Fruit fly (Drosophila melanogaster) whole organism, pupa: ENCODE measurements around the gene CG6885.

Experiments
- CG10348 ChIP-seq: fragments of 200-800 bp; sonication (Bioruptor generic); IDR thresholded peaks from 2 replicates; pipeline ENCODE4 v1.3.6; 2022; ENCODE audit warnings: missing biosample characterization, missing genetic modification characterization
- CG12605 ChIP-seq: fragments of 200-800 bp; sonication (Bioruptor generic); IDR thresholded peaks from 2 replicates; pipeline ENCODE4 v1.3.6; 2022; ENCODE audit warnings: missing biosample characterization, missing genetic modification characterization
- CG13204 ChIP-seq: fragments of 200-800 bp; sonication (Bioruptor generic); optimal IDR thresholded peaks from 2 replicates; lab custom pipeline; 2018; ENCODE audit warnings: missing biosample characterization, mild to moderate bottlenecking, missing genetic modification characterization, moderate library complexity
- CG17806 ChIP-seq: fragments of 200-800 bp; sonication (Bioruptor generic); optimal IDR thresholded peaks from 2 replicates; lab custom pipeline; 2018; ENCODE audit warnings: missing biosample characterization, mild to moderate bottlenecking, missing genetic modification characterization, moderate library complexity
- CG4496 ChIP-seq: fragments of 200-800 bp; sonication (Bioruptor generic); IDR thresholded peaks from 3 replicates; pipeline ENCODE4 v1.3.6; 2022; ENCODE audit warnings: missing biosample characterization, missing genetic modification characterization
- CG9948 ChIP-seq: fragments of 200-800 bp; sonication (Bioruptor generic); optimal IDR thresholded peaks from 2 replicates; lab custom pipeline; 2018; ENCODE audit warnings: missing biosample characterization, mild to moderate bottlenecking, missing genetic modification characterization, moderate library complexity
- Ets98B ChIP-seq: fragments of 200-800 bp; sonication (Bioruptor generic); IDR thresholded peaks from 2 replicates; pipeline ENCODE4 v1.3.6; 2022; ENCODE audit warnings: missing biosample characterization, missing genetic modification characterization
- gl ChIP-seq: fragments of 200-800 bp; sonication (Bioruptor generic); optimal IDR thresholded peaks from 2 replicates; lab custom pipeline; 2018; ENCODE audit warnings: missing biosample characterization, mild to moderate bottlenecking, missing genetic modification characterization

- TF ChIP-seq CG10348 (GFP tag; lab: Robert Waterston, UW) (no peak), CG17806 (tag; lab: Kevin White, UChicago) (no peak), CG13204 (no peak), CG4496 (GFP tag; lab: Robert Waterston, UW) (no peak), CG12605 (GFP tag; lab: Robert Waterston, UW) (peak; percentile 20; the same call in 1 of the 2 replicates), CG9948 (tag; lab: Kevin White, UChicago) (no peak), gl (tag; lab: Kevin White, UChicago) (no peak), Ets98B (GFP tag; lab: Robert Waterston, UW) (peak; percentile 59; the same call in 1 of the 2 replicates)
These were observed 9.5 kb downstream of the CG6885 start for dm6 chr3L:18753827-18754226.
